Worm (Caenorhabditis elegans) whole organism, early embryonic: ENCODE results near the gene sru-21.
"Not testable (repeated sequence)": the region's sequence is repeated elsewhere in the genome, so short reads cannot be mapped to it uniquely, and the experiment has no call there.

Source experiments
- B0310.2 ChIP-seq: sonication (generic microtip); optimal IDR thresholded peaks from 2 replicates; lab custom pipeline; 2016; ENCODE audit warnings: mild to moderate bottlenecking, missing genetic modification characterization, missing compliant biosample characterization
- F13C5.2 ChIP-seq: sonication (generic microtip); optimal IDR thresholded peaks from 2 replicates; lab custom pipeline; 2017; ENCODE audit warnings: mild to moderate bottlenecking, missing genetic modification characterization, inconsistent platforms, missing compliant biosample characterization
- aly-1 ChIP-seq: sonication (generic microtip); optimal IDR thresholded peaks from 2 replicates; lab custom pipeline; 2016; ENCODE audit warnings: missing genetic modification characterization, missing compliant biosample characterization
- ama-1 ChIP-seq: fragments of 150-350 bp; optimal IDR thresholded peaks from 2 replicates; lab custom pipeline; 2014
- ceh-13 ChIP-seq: fragments of 200-800 bp; sonication (Bioruptor generic); optimal IDR thresholded peaks from 2 replicates; lab custom pipeline; 2018; ENCODE audit warnings: mild to moderate bottlenecking, missing genetic modification characterization, missing compliant biosample characterization
- ceh-36 ChIP-seq: sonication (generic microtip); optimal IDR thresholded peaks from 2 replicates; lab custom pipeline; 2016; ENCODE audit warnings: missing genetic modification characterization, inconsistent platforms, missing compliant biosample characterization
- ets-7 ChIP-seq: sonication (generic microtip); optimal IDR thresholded peaks from 2 replicates; lab custom pipeline; 2016; ENCODE audit warnings: missing genotype, missing genetic modification characterization, missing compliant biosample characterization
- flt-1 ChIP-seq: fragments of 200-800 bp; sonication (Bioruptor generic); IDR thresholded peaks from 2 replicates; pipeline ENCODE4 v1.3.6; 2022; ENCODE audit warnings: missing genetic modification characterization, missing compliant biosample characterization
- hmbx-1 ChIP-seq: sonication (generic microtip); optimal IDR thresholded peaks from 2 replicates; lab custom pipeline; 2016; ENCODE audit warnings: mild to moderate bottlenecking, missing genetic modification characterization, missing compliant biosample characterization
- hmg-4 ChIP-seq: fragments of 200-800 bp; sonication (Bioruptor generic); optimal IDR thresholded peaks from 2 replicates; lab custom pipeline; 2018; ENCODE audit warnings: mild to moderate bottlenecking, missing genetic modification characterization, missing compliant biosample characterization
- hnd-1 ChIP-seq: sonication (generic microtip); optimal IDR thresholded peaks from 2 replicates; lab custom pipeline; 2016; ENCODE audit warnings: missing genetic modification characterization, missing compliant biosample characterization
- pes-1 ChIP-seq: fragments of 200-800 bp; sonication (Bioruptor generic); IDR thresholded peaks from 2 replicates; pipeline ENCODE4 v1.3.6; 2022; ENCODE audit warnings: missing genetic modification reagents, missing genetic modification characterization, missing compliant biosample characterization
- scrt-1 ChIP-seq: fragments of 200-800 bp; sonication (Bioruptor generic); IDR thresholded peaks from 2 replicates; pipeline ENCODE4 v1.3.6; 2022; ENCODE audit warnings: missing genetic modification characterization, missing compliant biosample characterization
- sea-1 ChIP-seq: fragments of 200-800 bp; sonication (Bioruptor generic); conservative IDR thresholded peaks from 2 replicates; pipeline ENCODE4 v1.3.6; 2022; ENCODE audit warnings: missing genetic modification characterization, missing compliant biosample characterization
- tbx-11 ChIP-seq: fragments of 200-800 bp; sonication (Bioruptor generic); IDR thresholded peaks from 2 replicates; pipeline ENCODE4 v1.3.6; 2022; ENCODE audit warnings: missing genetic modification characterization, missing compliant biosample characterization
- tbx-37 ChIP-seq: fragments of 200-800 bp; sonication (Bioruptor generic); conservative IDR thresholded peaks from 2 replicates; pipeline ENCODE4 v1.3.6; 2022; ENCODE audit warnings: missing genetic modification reagents, missing genetic modification characterization, missing compliant biosample characterization
- tra-4 ChIP-seq: sonication (generic microtip); optimal IDR thresholded peaks from 2 replicates; lab custom pipeline; 2017; ENCODE audit warnings: missing genetic modification characterization, missing compliant biosample characterization

The sru-21 gene

ce11 chrIV:13652023-13652422, 25.5 kb downstream of the sru-21 start, which contains the start of gene Y45F10C.6:
Gene Y45F10C.6 (plus strand): TSS chrIV:13652323.
- not testable (repeated sequence) for TF ChIP-seq ceh-36; tra-4; tbx-11 (GFP tag; lab: Robert Waterston, UW)

ce11 chrIV:13659449-13659848, 32.9 kb downstream of the sru-21 start, which contains the start of gene Y45F10C.1:
Gene Y45F10C.1 (minus strand): TSS chrIV:13659549.
- not testable (repeated sequence) for TF ChIP-seq hnd-1 (tag; lab: Kevin White, UChicago); flt-1; aly-1 (tag; lab: Kevin White, UChicago)

- TF ChIP-seq aly-1 (tag; lab: Kevin White, UChicago); tbx-37 (GFP tag; lab: Robert Waterston, UW); B0310.2: not testable (repeated sequence)
Measured at ce11 chrIV:13662570-13662969, 36.0 kb downstream of the sru-21 start, which contains the start of gene Y45F10C.2. Gene Y45F10C.2 (minus strand): TSS chrIV:13662670.

ce11 chrIV:13664090-13664489, 37.5 kb downstream of the sru-21 start, which contains the start of gene Y45F10C.4:
Gene Y45F10C.4 (minus strand): TSS chrIV:13664190.
- no peak for TF ChIP-seq ama-1
- TF ChIP-seq pes-1 (GFP tag; lab: Robert Waterston, UW) = no peak
- TF ChIP-seq hmbx-1 (tag; lab: Kevin White, UChicago) = no peak
- TF ChIP-seq scrt-1 (GFP tag; lab: Robert Waterston, UW) = no peak
- no peak for TF ChIP-seq tbx-11 (GFP tag; lab: Robert Waterston, UW)
- TF ChIP-seq ets-7 (tag; lab: Kevin White, UChicago) = no peak
- TF ChIP-seq tbx-37 (GFP tag; lab: Robert Waterston, UW) = no peak
- no peak for TF ChIP-seq ceh-36
- no peak for TF ChIP-seq ceh-13
- TF ChIP-seq tra-4 = no peak
- no peak for TF ChIP-seq aly-1 (tag; lab: Kevin White, UChicago)
- no peak for TF ChIP-seq flt-1
- no peak for TF ChIP-seq B0310.2
- no peak for TF ChIP-seq hmg-4
- TF ChIP-seq sea-1 (GFP tag; lab: Robert Waterston, UW) = no peak
- TF ChIP-seq hnd-1 (tag; lab: Kevin White, UChicago) = no peak
- TF ChIP-seq F13C5.2 (tag; lab: Kevin White, UChicago) = no peak

- no peak for TF ChIP-seq ceh-13
- TF ChIP-seq B0310.2 = no peak
- TF ChIP-seq hnd-1 (tag; lab: Kevin White, UChicago) = no peak
- TF ChIP-seq tra-4 = no peak
Measured at ce11 chrIV:13665073-13665472, 38.5 kb downstream of the sru-21 start.

ce11 chrIV:13666849-13667430, 40.4 kb downstream of the sru-21 start, which contains the start of gene fbxa-215:
Gene fbxa-215 (minus strand): TSS chrIV:13666909.
- TF ChIP-seq hmbx-1 (tag; lab: Kevin White, UChicago) (no peak), ets-7 (tag; lab: Kevin White, UChicago) (no peak), F13C5.2 (tag; lab: Kevin White, UChicago) (no peak), tra-4 (no peak), sea-1 (GFP tag; lab: Robert Waterston, UW) (no peak), hnd-1 (tag; lab: Kevin White, UChicago) (no peak), tbx-11 (GFP tag; lab: Robert Waterston, UW) (no peak), ceh-36 (no peak), tbx-37 (GFP tag; lab: Robert Waterston, UW) (no peak), scrt-1 (GFP tag; lab: Robert Waterston, UW) (no peak)

ce11 chrIV:13667975-13668374, 41.4 kb downstream of the sru-21 start:
- TF ChIP-seq pes-1 (GFP tag; lab: Robert Waterston, UW) = peak; percentile 55; the same call in 1 of the 2 replicates

ce11 chrIV:13673504-13673903, 46.9 kb downstream of the sru-21 start, which contains the start of gene oac-48:
Gene oac-48 (plus strand): TSS chrIV:13673804.
- no peak for TF ChIP-seq hnd-1 (tag; lab: Kevin White, UChicago)
- TF ChIP-seq F13C5.2 (tag; lab: Kevin White, UChicago) = no peak
- TF ChIP-seq tbx-37 (GFP tag; lab: Robert Waterston, UW) = no peak
- no peak for TF ChIP-seq scrt-1 (GFP tag; lab: Robert Waterston, UW)
- no peak for TF ChIP-seq ceh-13
- no peak for TF ChIP-seq ceh-36
- no peak for TF ChIP-seq B0310.2
- no peak for TF ChIP-seq hmbx-1 (tag; lab: Kevin White, UChicago)
- no peak for TF ChIP-seq ama-1
- no peak for TF ChIP-seq sea-1 (GFP tag; lab: Robert Waterston, UW)
- no peak for TF ChIP-seq tbx-11 (GFP tag; lab: Robert Waterston, UW)
- TF ChIP-seq tra-4 = no peak
- no peak for TF ChIP-seq ets-7 (tag; lab: Kevin White, UChicago)
- no peak for TF ChIP-seq pes-1 (GFP tag; lab: Robert Waterston, UW)
- TF ChIP-seq flt-1 = no peak
- no peak for TF ChIP-seq aly-1 (tag; lab: Kevin White, UChicago)
- TF ChIP-seq hmg-4 = no peak

- TF ChIP-seq aly-1 (tag; lab: Kevin White, UChicago) (no peak), scrt-1 (GFP tag; lab: Robert Waterston, UW) (no peak), flt-1 (no peak), ceh-36 (no peak), tra-4 (no peak), pes-1 (GFP tag; lab: Robert Waterston, UW) (no peak), tbx-37 (GFP tag; lab: Robert Waterston, UW) (no peak), hmg-4 (no peak), hmbx-1 (tag; lab: Kevin White, UChicago) (no peak), hnd-1 (tag; lab: Kevin White, UChicago) (no peak)
Measured at ce11 chrIV:13678649-13679048, 52.1 kb downstream of the sru-21 start, which contains the start of gene srlf-26. Gene srlf-26 (plus strand): TSS chrIV:13678949.
